Fruit fly (Drosophila melanogaster) whole organism, pupa: ENCODE results near the gene ergic53.

Experiments used
- CG10348 ChIP-seq: fragments of 200-800 bp; sonication (Bioruptor generic); IDR thresholded peaks from 2 replicates; pipeline ENCODE4 v1.3.6; 2022; ENCODE audit warnings: missing biosample characterization, missing genetic modification characterization
- CG12605 ChIP-seq: fragments of 200-800 bp; sonication (Bioruptor generic); IDR thresholded peaks from 2 replicates; pipeline ENCODE4 v1.3.6; 2022; ENCODE audit warnings: missing biosample characterization, missing genetic modification characterization
- CG13204 ChIP-seq: fragments of 200-800 bp; sonication (Bioruptor generic); optimal IDR thresholded peaks from 2 replicates; lab custom pipeline; 2018; ENCODE audit warnings: missing biosample characterization, mild to moderate bottlenecking, missing genetic modification characterization, moderate library complexity
- CG14655 ChIP-seq: fragments of 200-800 bp; sonication (Bioruptor generic); optimal IDR thresholded peaks from 3 replicates; lab custom pipeline; 2017; ENCODE audit warnings: mild to moderate bottlenecking, missing biosample characterization, missing genetic modification reagents, missing genetic modification characterization
- CG15710 ChIP-seq: fragments of 200-800 bp; sonication (Bioruptor generic); optimal IDR thresholded peaks from 2 replicates; lab custom pipeline; 2018; ENCODE audit warnings: missing biosample characterization, mild to moderate bottlenecking, missing genetic modification characterization, moderate library complexity
- CG17806 ChIP-seq: fragments of 200-800 bp; sonication (Bioruptor generic); optimal IDR thresholded peaks from 2 replicates; lab custom pipeline; 2018; ENCODE audit warnings: missing biosample characterization, mild to moderate bottlenecking, missing genetic modification characterization, moderate library complexity
- CG32121 ChIP-seq: fragments of 200-800 bp; sonication (Bioruptor generic); IDR thresholded peaks from 2 replicates; pipeline ENCODE4 v1.3.6; 2022; ENCODE audit warnings: missing biosample characterization, missing genetic modification characterization
- CG34367 ChIP-seq: fragments of 200-800 bp; sonication (Bioruptor generic); optimal IDR thresholded peaks from 2 replicates; lab custom pipeline; 2018; ENCODE audit warnings: missing biosample characterization, mild to moderate bottlenecking, missing genetic modification characterization
- CG4496 ChIP-seq: fragments of 200-800 bp; sonication (Bioruptor generic); IDR thresholded peaks from 3 replicates; pipeline ENCODE4 v1.3.6; 2022; ENCODE audit warnings: missing biosample characterization, missing genetic modification characterization
- CG8159 ChIP-seq: fragments of 200-800 bp; sonication (Bioruptor generic); optimal IDR thresholded peaks from 3 replicates; lab custom pipeline; 2018; ENCODE audit warnings: missing biosample characterization, mild to moderate bottlenecking, missing genetic modification characterization, moderate library complexity
- CG8301 ChIP-seq: fragments of 200-800 bp; sonication (Bioruptor generic); optimal IDR thresholded peaks from 2 replicates; lab custom pipeline; 2018; ENCODE audit warnings: missing biosample characterization, mild to moderate bottlenecking, missing genetic modification characterization
- CG9948 ChIP-seq: fragments of 200-800 bp; sonication (Bioruptor generic); optimal IDR thresholded peaks from 2 replicates; lab custom pipeline; 2018; ENCODE audit warnings: missing biosample characterization, mild to moderate bottlenecking, missing genetic modification characterization, moderate library complexity
- D1 ChIP-seq: fragments of 200-800 bp; sonication (Bioruptor generic); optimal IDR thresholded peaks from 2 replicates; lab custom pipeline; 2018; ENCODE audit warnings: missing biosample characterization, mild to moderate bottlenecking, missing genetic modification characterization, moderate library complexity
- EcR ChIP-seq: fragments of 200-800 bp; sonication (Bioruptor generic); optimal IDR thresholded peaks from 3 replicates; lab custom pipeline; 2019; ENCODE audit warnings: missing biosample characterization, missing genetic modification characterization, mild to moderate bottlenecking, moderate library complexity, missing genetic modification reagents
- Ets98B ChIP-seq: fragments of 200-800 bp; sonication (Bioruptor generic); IDR thresholded peaks from 2 replicates; pipeline ENCODE4 v1.3.6; 2022; ENCODE audit warnings: missing biosample characterization, missing genetic modification characterization
- Pif1A ChIP-seq: fragments of 200-800 bp; sonication (Bioruptor generic); optimal IDR thresholded peaks from 3 replicates; lab custom pipeline; 2016; ENCODE audit warnings: missing biosample characterization, missing genetic modification characterization
- Pif1B ChIP-seq: fragments of 200-800 bp; sonication (Bioruptor generic); optimal IDR thresholded peaks from 3 replicates; lab custom pipeline; 2016; ENCODE audit warnings: missing biosample characterization, missing genetic modification characterization
- Snoo ChIP-seq: fragments of 200-800 bp; sonication (Bioruptor generic); optimal IDR thresholded peaks from 3 replicates; lab custom pipeline; 2017; ENCODE audit warnings: missing biosample characterization, mild to moderate bottlenecking, missing genetic modification characterization, inconsistent platforms
- fd96Ca ChIP-seq: fragments of 200-800 bp; sonication (Bioruptor generic); IDR thresholded peaks from 3 replicates; pipeline ENCODE4 v1.3.6; 2022; ENCODE audit warnings: missing biosample characterization, missing genetic modification characterization
- gl ChIP-seq: fragments of 200-800 bp; sonication (Bioruptor generic); optimal IDR thresholded peaks from 2 replicates; lab custom pipeline; 2018; ENCODE audit warnings: missing biosample characterization, mild to moderate bottlenecking, missing genetic modification characterization
- rn ChIP-seq: fragments of 200-800 bp; sonication (Bioruptor generic); IDR thresholded peaks from 2 replicates; pipeline ENCODE4 v1.3.6; 2022; ENCODE audit warnings: missing biosample characterization, missing genetic modification characterization

ergic53 gene

dm6 chr3L:8547104-8547523 is 12.3 kb downstream of the ergic53 start:
- peak; percentile 65 for TF ChIP-seq CG9948 (tag; lab: Kevin White, UChicago)
- TF ChIP-seq CG13204 (GFP tag; lab: Kevin White, UChicago) = no peak
- TF ChIP-seq Pif1B (GFP tag; lab: Kevin White, UChicago) = no peak
- peak; percentile 58 for TF ChIP-seq Pif1A (GFP tag; lab: Kevin White, UChicago)
- no peak for TF ChIP-seq D1 (tag; lab: Kevin White, UChicago)
- TF ChIP-seq fd96Ca = peak; percentile 74
- TF ChIP-seq CG8159 = peak; percentile 49
- no peak for TF ChIP-seq EcR (GFP tag; lab: Kevin White, UChicago)
- TF ChIP-seq CG17806 (tag; lab: Kevin White, UChicago) = peak; percentile 61
- peak; percentile 77 for TF ChIP-seq CG4496 (GFP tag; lab: Robert Waterston, UW)
- no peak for TF ChIP-seq CG10348
- no peak for TF ChIP-seq Snoo
- TF ChIP-seq CG15710 = peak; percentile 47
- peak; percentile 68 for TF ChIP-seq CG8301
- TF ChIP-seq CG34367 (tag; lab: Kevin White, UChicago) = peak; percentile 17
- TF ChIP-seq CG12605 (GFP tag; lab: Robert Waterston, UW) = 0 out of 2 replicates have a peak, but pooled peaks have one; percentile 21
- TF ChIP-seq gl (tag; lab: Kevin White, UChicago) = no peak
- peak; percentile 82 for TF ChIP-seq CG32121
- TF ChIP-seq Ets98B (GFP tag; lab: Robert Waterston, UW) = peak; percentile 74
- peak; percentile 74 for TF ChIP-seq CG14655 (GFP tag; lab: Kevin White, UChicago)
- TF ChIP-seq rn (GFP tag; lab: Robert Waterston, UW) = 0 out of 2 replicates have a peak, but pooled peaks have one; percentile 39

- TF ChIP-seq CG34367 (tag; lab: Kevin White, UChicago) = peak; percentile 29
- TF ChIP-seq CG10348 = no peak
- peak; percentile 73 for TF ChIP-seq CG8159
- TF ChIP-seq CG17806 (tag; lab: Kevin White, UChicago) = peak; percentile 47
- TF ChIP-seq Ets98B (GFP tag; lab: Robert Waterston, UW) = peak; percentile 58
- peak; percentile 66 for TF ChIP-seq CG15710
- TF ChIP-seq CG14655 (GFP tag; lab: Kevin White, UChicago) = peak; percentile 68
- TF ChIP-seq D1 (tag; lab: Kevin White, UChicago) = no peak
- TF ChIP-seq Snoo = no peak
- no peak for TF ChIP-seq CG12605 (GFP tag; lab: Robert Waterston, UW)
- TF ChIP-seq Pif1A (GFP tag; lab: Kevin White, UChicago) = peak; percentile 43
- TF ChIP-seq EcR (GFP tag; lab: Kevin White, UChicago) = no peak
- TF ChIP-seq CG8301 = peak; percentile 56
- peak; percentile 78 for TF ChIP-seq CG4496 (GFP tag; lab: Robert Waterston, UW)
- peak; percentile 60; the same call in 1 of the 2 replicates for TF ChIP-seq CG32121
- peak; percentile 62; the same call in 2 of the 3 replicates for TF ChIP-seq fd96Ca
- no peak for TF ChIP-seq CG13204 (GFP tag; lab: Kevin White, UChicago)
- TF ChIP-seq CG9948 (tag; lab: Kevin White, UChicago) = peak; percentile 64
- peak; percentile 41 for TF ChIP-seq Pif1B (GFP tag; lab: Kevin White, UChicago)
- no peak for TF ChIP-seq rn (GFP tag; lab: Robert Waterston, UW)
- TF ChIP-seq gl (tag; lab: Kevin White, UChicago) = no peak
These were observed 14.6 kb downstream of the ergic53 start for dm6 chr3L:8549183-8549890.

dm6 chr3L:8550836-8551235 is 16.1 kb downstream of the ergic53 start:
- TF ChIP-seq CG4496 (GFP tag; lab: Robert Waterston, UW) = 0 out of 3 replicates have a peak, but pooled peaks have one; percentile 30
- TF ChIP-seq CG32121 = peak; percentile 55
- no peak for TF ChIP-seq CG9948 (tag; lab: Kevin White, UChicago)
- TF ChIP-seq EcR (GFP tag; lab: Kevin White, UChicago) = peak; percentile 43
- TF ChIP-seq CG8301 = no peak
- TF ChIP-seq Ets98B (GFP tag; lab: Robert Waterston, UW) = peak; percentile 57
- no peak for TF ChIP-seq Snoo
- no peak for TF ChIP-seq CG13204 (GFP tag; lab: Kevin White, UChicago)
- peak; percentile 64 for TF ChIP-seq fd96Ca
- TF ChIP-seq Pif1B (GFP tag; lab: Kevin White, UChicago) = no peak
- peak; percentile 5 for TF ChIP-seq CG14655 (GFP tag; lab: Kevin White, UChicago)

dm6 chr3L:8553125-8553524 is 18.3 kb downstream of the ergic53 start:
- TF ChIP-seq CG32121 = peak; percentile 47; the same call in 1 of the 2 replicates
- no peak for TF ChIP-seq Snoo
- TF ChIP-seq, all 21 proteins: peak for 1

dm6 chr3L:8554024-8554642 is 19.4 kb downstream of the ergic53 start:
- TF ChIP-seq CG4496 (GFP tag; lab: Robert Waterston, UW) = 0 out of 3 replicates have a peak, but pooled peaks have one; percentile 48
- TF ChIP-seq CG12605 (GFP tag; lab: Robert Waterston, UW) = no peak
- TF ChIP-seq CG15710 = no peak
- TF ChIP-seq Snoo = no peak
- peak; percentile 83 for TF ChIP-seq EcR (GFP tag; lab: Kevin White, UChicago)
- TF ChIP-seq Pif1A (GFP tag; lab: Kevin White, UChicago) = no peak
- TF ChIP-seq D1 (tag; lab: Kevin White, UChicago) = no peak
